Worm (Caenorhabditis elegans): ENCODE measurements around the gene alh-6.

ce11 chrII:1266790-1267189 is 43.1 kb downstream of the alh-6 start, which contains the start of gene oac-30:
- TF ChIP-seq nhr-77 (tag; optimal IDR thresholded peaks at IDR 0.05) (no peak), unc-39 (tag; optimal IDR thresholded peaks at IDR 0.05) (no peak), unc-62 (GFP tag; optimal IDR thresholded peaks at IDR 0.05) (no peak), ztf-11 (tag; optimal IDR thresholded peaks at IDR 0.05) (no peak), ama-1 (optimal IDR thresholded peaks at IDR 0.05) (no peak), ceh-82 (tag; optimal IDR thresholded peaks at IDR 0.05) (no peak), eor-1 (tag; optimal IDR thresholded peaks at IDR 0.05) (no peak), nhr-25 (tag; optimal IDR thresholded peaks at IDR 0.05) (no peak)

All from whole organism, L3 larva.